Worm (Caenorhabditis elegans) whole organism, L1 larva: ENCODE results near the gene sdz-33.

Experiments used
- C04F5.9 ChIP-seq: sonication (generic microtip); optimal IDR thresholded peaks from 2 replicates; lab custom pipeline; 2016; ENCODE audit warnings: missing genetic modification characterization, missing compliant biosample characterization
- C16A3.4 ChIP-seq: fragments of 150-350 bp; optimal IDR thresholded peaks from 2 replicates; lab custom pipeline; 2014; ENCODE audit warnings: missing biosample characterization, missing genetic modification characterization
- C34B4.2 ChIP-seq: sonication (generic microtip); optimal IDR thresholded peaks from 2 replicates; lab custom pipeline; 2017; ENCODE audit warnings: mild to moderate bottlenecking, missing genetic modification characterization, missing compliant biosample characterization
- F16B12.6 ChIP-seq: fragments of 150-350 bp; optimal IDR thresholded peaks from 2 replicates; lab custom pipeline; 2014; ENCODE audit warnings: missing biosample characterization, missing genetic modification characterization
- alr-1 ChIP-seq: fragments of 200-800 bp; sonication (Bioruptor generic); optimal IDR thresholded peaks from 2 replicates; lab custom pipeline; 2018; ENCODE audit warnings: borderline replicate concordance, mild to moderate bottlenecking, missing genetic modification characterization, missing compliant biosample characterization
- aly-2 ChIP-seq: fragments of 150-350 bp; optimal IDR thresholded peaks from 2 replicates; lab custom pipeline; 2014; ENCODE audit warnings: missing biosample characterization, missing genetic modification characterization
- blmp-1 ChIP-seq: fragments of 150-350 bp; optimal IDR thresholded peaks from 2 replicates; lab custom pipeline; 2014; ENCODE audit warnings: missing biosample characterization, missing genetic modification characterization
- ceh-82 ChIP-seq, 3 experiments: fragments of 150-350 bp in 1 of 3; sonication (generic microtip) in 2 of 3; optimal IDR thresholded peaks; 2 replicates each; lab custom pipeline; 2014 to 2017; ENCODE audit warnings: missing biosample characterization in 3 of 3, missing genetic modification characterization in 3 of 3
- dpl-1 ChIP-seq, 3 experiments: fragments of 150-350 bp in 2 of 3; sonication (generic microtip) in 1 of 3; optimal IDR thresholded peaks; 2 replicates each; lab custom pipeline; 2014 to 2017; ENCODE audit warnings: missing biosample characterization in 3 of 3, missing genetic modification characterization in 3 of 3, missing genetic modification reagents in 3 of 3
- dsc-1 ChIP-seq: sonication (generic microtip); optimal IDR thresholded peaks from 2 replicates; lab custom pipeline; 2016; ENCODE audit warnings: mild to moderate bottlenecking, missing genetic modification characterization, missing compliant biosample characterization
- efl-1 ChIP-seq, 4 experiments: fragments of 150-350 bp; optimal IDR thresholded peaks in 3 of 4; peaks in 1 of 4; 1 replicate in 1 of 4; 2 replicates in 3 of 4; lab custom pipeline; 2014; ENCODE audit warnings: missing biosample characterization in 2 of 4, missing genetic modification characterization in 2 of 4, missing genetic modification reagents in 2 of 4
- egl-13 ChIP-seq: sonication (generic microtip); optimal IDR thresholded peaks from 2 replicates; lab custom pipeline; 2016; ENCODE audit warnings: missing genotype, missing genetic modification reagents, missing genetic modification characterization, missing compliant biosample characterization
- elt-2 ChIP-seq: sonication (generic microtip); optimal IDR thresholded peaks from 2 replicates; lab custom pipeline; 2016; ENCODE audit warnings: missing genetic modification characterization, mild to moderate bottlenecking, inconsistent platforms, missing compliant biosample characterization, missing genetic modification reagents
- fkh-10 ChIP-seq: sonication (generic microtip); optimal IDR thresholded peaks from 2 replicates; lab custom pipeline; 2017; ENCODE audit warnings: missing biosample characterization, missing genetic modification reagents, missing genetic modification characterization
- fkh-8 ChIP-seq: sonication (generic microtip); optimal IDR thresholded peaks from 2 replicates; lab custom pipeline; 2016; ENCODE audit warnings: mild to moderate bottlenecking, missing genetic modification characterization, missing compliant biosample characterization
- fos-1 ChIP-seq: fragments of 150-350 bp; optimal IDR thresholded peaks from 2 replicates; lab custom pipeline; 2014; ENCODE audit warnings: missing biosample characterization, missing genetic modification characterization
- hpl-2 ChIP-seq: fragments of 150-350 bp; optimal IDR thresholded peaks from 2 replicates; lab custom pipeline; 2014; ENCODE audit warnings: missing biosample characterization, missing genetic modification reagents, missing genetic modification characterization
- irx-1 ChIP-seq: sonication (generic microtip); optimal IDR thresholded peaks from 2 replicates; lab custom pipeline; 2016; ENCODE audit warnings: missing genetic modification characterization, missing compliant biosample characterization
- isw-1 ChIP-seq: fragments of 200-800 bp; sonication (Bioruptor generic); IDR thresholded peaks from 2 replicates; pipeline ENCODE4 v1.3.6; 2022; ENCODE audit warnings: missing genetic modification characterization, missing compliant biosample characterization
- jun-1 ChIP-seq: fragments of 150-350 bp; optimal IDR thresholded peaks from 2 replicates; lab custom pipeline; 2014; ENCODE audit warnings: missing biosample characterization, missing genetic modification reagents, missing genetic modification characterization
- lin-14 ChIP-seq: fragments of 200-800 bp; sonication (Bioruptor generic); optimal IDR thresholded peaks from 2 replicates; lab custom pipeline; 2018; ENCODE audit warnings: mild to moderate bottlenecking, missing genetic modification characterization, moderate library complexity, missing compliant biosample characterization
- lin-35 ChIP-seq, 2 experiments: fragments of 150-350 bp; optimal IDR thresholded peaks; 2 replicates each; lab custom pipeline; 2014; ENCODE audit warnings: missing biosample characterization in 2 of 2, missing genetic modification characterization in 2 of 2, missing genetic modification reagents in 2 of 2
- lir-3 ChIP-seq: sonication (generic microtip); optimal IDR thresholded peaks from 2 replicates; lab custom pipeline; 2016; ENCODE audit warnings: mild to moderate bottlenecking, missing genetic modification characterization, moderate library complexity, missing compliant biosample characterization; ENCODE audit not compliant: poor library complexity
- lsy-2 ChIP-seq, 2 experiments: fragments of 150-350 bp; optimal IDR thresholded peaks; 2 replicates each; lab custom pipeline; 2014; ENCODE audit warnings: missing biosample characterization in 2 of 2, missing genetic modification characterization in 2 of 2
- mdl-1 ChIP-seq, 2 experiments: fragments of 150-350 bp; optimal IDR thresholded peaks; 2 replicates each; lab custom pipeline; 2014 to 2017; ENCODE audit warnings: missing biosample characterization in 2 of 2, missing genetic modification characterization in 2 of 2, inconsistent platforms in 1 of 2
- mep-1 ChIP-seq: fragments of 150-350 bp; optimal IDR thresholded peaks from 2 replicates; lab custom pipeline; 2014; ENCODE audit warnings: missing biosample characterization, missing genetic modification characterization
- nhr-19 ChIP-seq: fragments of 200-800 bp; sonication (Bioruptor generic); conservative IDR thresholded peaks from 2 replicates; pipeline ENCODE4 v1.3.6; 2022; ENCODE audit warnings: missing genetic modification characterization, missing compliant biosample characterization
- nhr-20 ChIP-seq: sonication (generic microtip); optimal IDR thresholded peaks from 2 replicates; lab custom pipeline; 2016; ENCODE audit warnings: mild to moderate bottlenecking, missing genetic modification characterization, missing compliant biosample characterization
- nhr-237 ChIP-seq: fragments of 150-350 bp; optimal IDR thresholded peaks from 2 replicates; lab custom pipeline; 2014; ENCODE audit warnings: missing biosample characterization, missing genetic modification characterization
- nhr-28 ChIP-seq: fragments of 150-350 bp; optimal IDR thresholded peaks from 2 replicates; lab custom pipeline; 2014; ENCODE audit warnings: missing biosample characterization, missing genetic modification characterization
- nhr-47 ChIP-seq: sonication (generic microtip); optimal IDR thresholded peaks from 2 replicates; lab custom pipeline; 2016; ENCODE audit warnings: mild to moderate bottlenecking, missing genetic modification characterization, moderate library complexity, missing compliant biosample characterization
- nhr-71 ChIP-seq: sonication (generic microtip); optimal IDR thresholded peaks from 2 replicates; lab custom pipeline; 2016; ENCODE audit warnings: mild to moderate bottlenecking, missing genetic modification characterization, moderate library complexity, missing compliant biosample characterization
- nhr-84 ChIP-seq: sonication (generic microtip); optimal IDR thresholded peaks from 2 replicates; lab custom pipeline; 2017; ENCODE audit warnings: missing biosample characterization, missing genetic modification characterization
- pax-3 ChIP-seq: fragments of 200-800 bp; sonication (Bioruptor generic); optimal IDR thresholded peaks from 2 replicates; lab custom pipeline; 2018; ENCODE audit warnings: mild to moderate bottlenecking, missing genetic modification characterization, moderate library complexity, missing compliant biosample characterization
- pqm-1 ChIP-seq: sonication (generic microtip); optimal IDR thresholded peaks from 3 replicates; lab custom pipeline; 2017; ENCODE audit warnings: missing biosample characterization, missing genetic modification characterization
- rnt-1 ChIP-seq: sonication (generic microtip); optimal IDR thresholded peaks from 2 replicates; lab custom pipeline; 2016; ENCODE audit warnings: mild to moderate bottlenecking, missing genetic modification characterization, moderate library complexity, missing compliant biosample characterization
- skn-1 ChIP-seq: fragments of 150-350 bp; optimal IDR thresholded peaks from 2 replicates; lab custom pipeline; 2014; ENCODE audit warnings: missing biosample characterization, missing genetic modification characterization
- snu-23 ChIP-seq: sonication (generic microtip); optimal IDR thresholded peaks from 2 replicates; lab custom pipeline; 2016; ENCODE audit warnings: missing genetic modification characterization, missing compliant biosample characterization
- sup-37 ChIP-seq: fragments of 200-800 bp; sonication (Bioruptor generic); optimal IDR thresholded peaks from 2 replicates; lab custom pipeline; 2018; ENCODE audit warnings: mild to moderate bottlenecking, missing genetic modification characterization, missing compliant biosample characterization
- swsn-7 ChIP-seq: sonication (generic microtip); optimal IDR thresholded peaks from 2 replicates; lab custom pipeline; 2016; ENCODE audit warnings: missing genetic modification characterization, missing compliant biosample characterization
- tlp-1 ChIP-seq: fragments of 150-350 bp; optimal IDR thresholded peaks from 2 replicates; lab custom pipeline; 2014; ENCODE audit warnings: missing biosample characterization, missing genetic modification characterization
- unc-130 ChIP-seq: fragments of 150-350 bp; optimal IDR thresholded peaks from 2 replicates; lab custom pipeline; 2017; ENCODE audit warnings: missing biosample characterization, missing genetic modification characterization, inconsistent platforms
- unc-30 ChIP-seq: sonication (generic microtip); optimal IDR thresholded peaks from 2 replicates; lab custom pipeline; 2017; ENCODE audit warnings: missing biosample characterization, missing genetic modification characterization
- xbp-1 ChIP-seq: sonication (generic microtip); optimal IDR thresholded peaks from 2 replicates; lab custom pipeline; 2016; ENCODE audit warnings: missing genetic modification characterization, missing compliant biosample characterization
- ztf-11 ChIP-seq, 2 experiments: sonication (generic microtip); optimal IDR thresholded peaks; 2 replicates each; lab custom pipeline; 2016 to 2017; ENCODE audit warnings: missing genetic modification characterization in 2 of 2, missing biosample characterization in 1 of 2, missing compliant biosample characterization in 1 of 2
- ztf-4 ChIP-seq: fragments of 150-350 bp; optimal IDR thresholded peaks from 2 replicates; lab custom pipeline; 2014; ENCODE audit warnings: missing biosample characterization, missing genetic modification characterization

sdz-33 gene

DNA sequence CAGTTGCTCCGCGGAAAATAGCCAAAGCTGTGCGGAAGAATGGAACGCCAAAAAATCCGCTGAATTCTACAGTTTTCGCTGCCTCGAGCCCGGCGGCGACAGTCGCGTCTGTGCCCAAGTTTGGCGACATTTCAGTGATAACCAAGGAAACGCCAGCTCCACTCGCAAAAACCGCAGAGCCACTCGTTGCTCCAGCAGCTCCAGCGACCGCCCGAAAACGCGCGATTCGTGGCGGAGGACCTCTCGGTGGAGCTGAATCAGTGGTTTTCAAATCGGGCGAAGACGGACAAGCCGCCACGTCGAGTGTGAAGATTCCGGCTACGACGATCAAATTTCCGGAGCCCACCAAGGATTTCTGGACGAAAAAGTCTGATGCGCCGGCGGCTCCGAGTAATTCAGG lies 9.0 kb downstream of the sdz-33 start:
- no peak for TF ChIP-seq fos-1
- TF ChIP-seq isw-1 (GFP tag; lab: Robert Waterston, UW), result no peak
- TF ChIP-seq elt-2, result no peak
- no peak for TF ChIP-seq alr-1 (tag; lab: Kevin White, UChicago)
- no peak for TF ChIP-seq nhr-28 (tag; lab: Kevin White, UChicago)
- TF ChIP-seq, all 84 proteins: peak for 0

DNA sequence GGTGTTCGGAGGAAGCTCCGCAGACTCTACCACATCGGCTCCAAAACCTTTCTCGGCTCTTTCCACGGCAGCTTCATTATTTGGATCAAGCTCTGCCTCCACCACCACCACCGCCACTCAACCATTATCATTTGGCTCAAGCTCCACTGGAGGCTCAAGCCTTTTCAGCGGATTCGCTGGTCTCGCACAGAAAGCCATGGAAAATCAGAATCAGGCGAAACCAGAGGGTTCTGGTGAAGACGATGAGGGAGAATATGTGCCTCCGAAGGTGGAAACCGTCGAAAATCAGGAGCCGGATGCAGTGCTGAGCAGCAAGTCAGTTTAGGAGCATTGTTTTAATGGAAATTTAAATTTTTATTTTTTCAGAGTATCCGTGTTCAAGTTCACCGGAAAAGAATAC lies 9.8 kb downstream of the sdz-33 start:
- no peak for TF ChIP-seq lin-35 (GFP tag; optimal IDR thresholded peaks at IDR 0.05; lab: Kevin White, UChicago)
- TF ChIP-seq, all 84 proteins: peak for 0

DNA sequence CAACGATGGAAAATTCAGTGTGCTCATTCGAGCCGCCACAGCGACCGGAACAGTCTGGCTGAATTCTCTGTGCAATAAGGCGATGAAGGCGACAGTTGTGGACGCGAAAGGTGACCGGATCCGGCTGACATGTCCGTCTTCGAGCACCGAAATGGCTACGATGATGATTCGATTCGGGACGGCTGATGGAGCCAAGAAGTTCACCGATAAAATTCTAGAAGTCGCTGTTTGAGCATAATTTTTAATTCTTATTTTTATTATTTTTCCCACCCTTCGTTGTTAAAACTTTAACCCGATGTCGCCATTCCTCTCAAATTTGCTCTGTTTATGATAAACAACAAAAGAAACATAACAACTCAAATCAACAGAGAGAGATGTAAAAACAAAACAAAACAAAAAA lies 10.2 kb downstream of the sdz-33 start:
- TF ChIP-seq efl-1 (optimal IDR thresholded peaks at IDR 0.05; lab: Kevin White, UChicago) (no peak), efl-1 (GFP tag; optimal IDR thresholded peaks at IDR 0.05 in 1 of 2; lab: Kevin White, UChicago) (no peak), nhr-19 (GFP tag; lab: Robert Waterston, UW) (no peak), sup-37 (no peak), skn-1 (tag; lab: Kevin White, UChicago) (no peak), nhr-71 (tag; lab: Kevin White, UChicago) (no peak), dsc-1 (tag; lab: Kevin White, UChicago) (no peak), unc-130 (tag; lab: Kevin White, UChicago) (no peak), nhr-47 (tag; lab: Kevin White, UChicago) (no peak), unc-30 (tag; lab: Kevin White, UChicago) (no peak), ztf-11 (tag; optimal IDR thresholded peaks at IDR 0.05; lab: Kevin White, UChicago) (no peak), lin-14 (GFP tag; lab: Kevin White, UChicago) (no peak), C34B4.2 (no peak), blmp-1 (tag; lab: Kevin White, UChicago) (no peak), C16A3.4 (no peak), nhr-237 (tag; lab: Kevin White, UChicago) (no peak), lsy-2 (tag; optimal IDR thresholded peaks at IDR 0.05; lab: Kevin White, UChicago) (no peak), rnt-1 (no peak), mep-1 (tag; lab: Kevin White, UChicago) (no peak)

DNA sequence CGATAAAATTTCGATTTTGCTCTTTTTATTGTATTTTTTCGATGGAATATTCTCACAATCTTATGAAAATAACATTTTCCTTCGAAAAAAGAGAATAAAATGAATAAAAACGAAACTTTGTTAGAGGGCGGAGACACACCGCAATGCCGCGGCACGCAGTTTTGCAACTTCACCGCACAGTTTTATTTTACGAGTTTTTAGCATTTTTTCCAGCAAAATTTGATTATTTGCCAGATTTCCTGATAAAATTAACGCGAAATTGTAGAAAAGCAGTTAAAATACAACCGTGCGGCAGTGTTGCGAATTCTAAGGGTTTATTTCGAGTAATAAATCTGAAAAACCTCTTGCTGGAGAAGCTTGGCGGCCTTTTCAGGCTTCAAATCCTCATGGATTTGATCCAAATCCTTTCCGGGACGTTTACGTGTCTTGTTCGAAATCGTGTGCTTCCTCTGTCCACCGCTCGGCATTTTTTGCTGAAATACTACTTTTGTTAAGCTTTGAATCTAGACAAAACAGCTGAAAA lies 11.0 kb downstream of the sdz-33 start, which contains the start of gene znf-593:
znf-593 (minus strand) TSS at position 473 of the 523 bp plus-strand sequence.
- TF ChIP-seq C04F5.9 (no peak), snu-23 (GFP tag; lab: Kevin White, UChicago) (no peak), tlp-1 (no peak), ceh-82 (tag; optimal IDR thresholded peaks at IDR 0.05; lab: Kevin White, UChicago) (no peak), nhr-19 (GFP tag; lab: Robert Waterston, UW) (no peak), ztf-4 (tag; lab: Kevin White, UChicago) (no peak), dsc-1 (tag; lab: Kevin White, UChicago) (no peak), efl-1 (optimal IDR thresholded peaks at IDR 0.05; lab: Kevin White, UChicago) (no peak), efl-1 (GFP tag; optimal IDR thresholded peaks at IDR 0.05 in 1 of 2; lab: Kevin White, UChicago) (peak in 1 of 2 experiments; percentile 90), irx-1 (tag; lab: Kevin White, UChicago) (peak; percentile 2), hpl-2 (GFP tag; lab: Kevin White, UChicago) (no peak), aly-2 (tag; lab: Kevin White, UChicago) (no peak), F16B12.6 (tag; lab: Kevin White, UChicago) (no peak), pax-3 (tag; lab: Kevin White, UChicago) (no peak), swsn-7 (tag; lab: Kevin White, UChicago) (no peak), mdl-1 (tag; optimal IDR thresholded peaks at IDR 0.05; lab: Kevin White, UChicago) (no peak), skn-1 (tag; lab: Kevin White, UChicago) (no peak), rnt-1 (peak; percentile 9), jun-1 (tag; lab: Kevin White, UChicago) (no peak), lin-14 (GFP tag; lab: Kevin White, UChicago) (no peak), nhr-20 (tag; lab: Kevin White, UChicago) (no peak), xbp-1 (tag; lab: Kevin White, UChicago) (no peak), nhr-84 (tag; lab: Kevin White, UChicago) (no peak), lir-3 (tag; lab: Kevin White, UChicago) (no peak), pqm-1 (tag; lab: Kevin White, UChicago) (no peak), lin-35 (GFP tag; optimal IDR thresholded peaks at IDR 0.05; lab: Kevin White, UChicago) (no peak), mep-1 (tag; lab: Kevin White, UChicago) (no peak), egl-13 (no peak), fkh-10 (GFP tag; lab: Kevin White, UChicago) (no peak), ztf-11 (tag; optimal IDR thresholded peaks at IDR 0.05; lab: Kevin White, UChicago) (no peak), dpl-1 (GFP tag; optimal IDR thresholded peaks at IDR 0.05; lab: Kevin White, UChicago) (peak in 1 of 3 experiments; percentile 0), fkh-8 (no peak)
